Worm (Caenorhabditis elegans): ENCODE data around the gene C37C3.1.

The C37C3.1 gene

DNA sequence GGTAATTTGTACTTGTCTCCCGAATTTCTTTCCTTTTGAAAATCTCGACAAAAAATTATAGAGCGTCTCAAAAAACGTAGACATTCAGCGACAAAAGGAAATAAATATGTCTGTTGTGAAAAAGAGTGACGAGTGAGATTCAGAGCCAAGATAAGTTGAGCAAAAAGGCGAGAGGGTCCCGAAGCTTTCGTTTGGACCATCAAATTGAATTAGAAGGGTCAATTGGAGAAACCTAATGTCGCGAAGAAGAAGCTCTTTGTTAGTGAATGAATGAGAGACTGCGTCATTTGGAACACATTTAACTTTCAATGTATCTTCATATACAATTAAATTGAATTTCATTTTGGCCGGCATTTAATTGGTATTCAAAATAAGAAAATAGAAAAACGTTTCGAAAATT is 41.3 kb upstream of the C37C3.1 start:
- peak; percentile 95 for TF ChIP-seq unc-42 (tag; optimal IDR thresholded peaks at IDR 0.05)
- TF ChIP-seq dmd-4 (tag; optimal IDR thresholded peaks at IDR 0.05; ENCODE audit: borderline replicate concordance) = no peak
- TF ChIP-seq rnt-1 (tag; optimal IDR thresholded peaks at IDR 0.05) = no peak
- no peak for TF ChIP-seq ceh-45 (GFP tag; IDR thresholded peaks at IDR 0.05)
- no peak for TF ChIP-seq hlh-15 (tag; optimal IDR thresholded peaks at IDR 0.05)

- TF ChIP-seq ceh-19 (GFP tag; optimal IDR thresholded peaks at IDR 0.05) (no peak), ets-4 (tag; optimal IDR thresholded peaks at IDR 0.05) (no peak), unc-42 (tag; optimal IDR thresholded peaks at IDR 0.05) (peak; percentile 74), nhr-11 (tag; optimal IDR thresholded peaks at IDR 0.05) (no peak), ceh-14 (tag; optimal IDR thresholded peaks at IDR 0.05) (no peak)
Measured at ce11 chrV:7819585-7819984, 38.2 kb upstream of the C37C3.1 start.

- TF ChIP-seq pat-9 (tag; optimal IDR thresholded peaks at IDR 0.05) = no peak
- TF ChIP-seq lim-6 (tag; optimal IDR thresholded peaks at IDR 0.05) = peak; percentile 23
- TF ChIP-seq unc-3 (GFP tag; conservative IDR thresholded peaks at IDR 0.05) = no peak
- no peak for TF ChIP-seq unc-3 (tag; optimal IDR thresholded peaks at IDR 0.05)
- TF ChIP-seq zip-5 (tag; optimal IDR thresholded peaks at IDR 0.05) = peak; percentile 2
- peak; percentile 92 for TF ChIP-seq ceh-31 (tag; optimal IDR thresholded peaks at IDR 0.05)
- no peak for TF ChIP-seq Y22D7AL.16 (tag; optimal IDR thresholded peaks at IDR 0.05)
- TF ChIP-seq ets-4 (tag; optimal IDR thresholded peaks at IDR 0.05) = peak; percentile 14
- TF ChIP-seq hlh-15 (tag; optimal IDR thresholded peaks at IDR 0.05) = no peak
- TF ChIP-seq ref-2 (tag; optimal IDR thresholded peaks at IDR 0.05) = no peak
- TF ChIP-seq ceh-48 (tag; optimal IDR thresholded peaks at IDR 0.05) = no peak
- no peak for TF ChIP-seq rnt-1 (tag; optimal IDR thresholded peaks at IDR 0.05)
- TF ChIP-seq fax-1 (tag; optimal IDR thresholded peaks at IDR 0.05) = no peak
- TF ChIP-seq C38D4.7 (GFP tag; optimal IDR thresholded peaks at IDR 0.05) = no peak
- peak; percentile 50 for TF ChIP-seq unc-42 (tag; optimal IDR thresholded peaks at IDR 0.05)
- TF ChIP-seq unc-86 (tag; optimal IDR thresholded peaks at IDR 0.05) = no peak
- no peak for TF ChIP-seq hlh-13 (GFP tag; optimal IDR thresholded peaks at IDR 0.05)
- peak; percentile 57 for TF ChIP-seq C08G9.2 (tag; optimal IDR thresholded peaks at IDR 0.05)
- TF ChIP-seq unc-55 (GFP tag; optimal IDR thresholded peaks at IDR 0.05) = no peak
- peak; percentile 24 for TF ChIP-seq ceh-2 (tag; optimal IDR thresholded peaks at IDR 0.05)
- no peak for TF ChIP-seq ceh-6 (GFP tag; optimal IDR thresholded peaks at IDR 0.05)
- TF ChIP-seq fkh-10 (GFP tag; optimal IDR thresholded peaks at IDR 0.05) = no peak
- TF ChIP-seq tbx-2 (tag; optimal IDR thresholded peaks at IDR 0.05) = peak; percentile 79
- TF ChIP-seq ztf-16 (tag; optimal IDR thresholded peaks at IDR 0.05) = no peak
- TF ChIP-seq elt-2 (tag; optimal IDR thresholded peaks at IDR 0.05) = peak; percentile 22
- peak; percentile 62 for TF ChIP-seq ceh-14 (tag; optimal IDR thresholded peaks at IDR 0.05)
Measured at ce11 chrV:7820270-7820669, 37.5 kb upstream of the C37C3.1 start, which contains the start of gene lbp-4. Gene lbp-4 (plus strand): TSS chrV:7820578.

- TF ChIP-seq unc-86 (tag; optimal IDR thresholded peaks at IDR 0.05) (no peak), ceh-18 (tag; optimal IDR thresholded peaks at IDR 0.05) (peak; percentile 77), ceh-34 (tag; optimal IDR thresholded peaks at IDR 0.05) (no peak), pqm-1 (tag; optimal IDR thresholded peaks at IDR 0.05) (no peak), ceh-45 (GFP tag; IDR thresholded peaks at IDR 0.05) (no peak), ahr-1 (tag; optimal IDR thresholded peaks at IDR 0.05) (no peak), gmeb-2 (tag; optimal IDR thresholded peaks at IDR 0.05) (no peak), ztf-16 (tag; optimal IDR thresholded peaks at IDR 0.05) (no peak), ceh-2 (tag; optimal IDR thresholded peaks at IDR 0.05) (no peak), sox-2 (GFP tag; IDR thresholded peaks at IDR 0.05) (no peak), odd-2 (tag; optimal IDR thresholded peaks at IDR 0.05) (no peak), nhr-232 (tag; optimal IDR thresholded peaks at IDR 0.05) (no peak), dmd-4 (tag; optimal IDR thresholded peaks at IDR 0.05; ENCODE audit: borderline replicate concordance) (no peak), K02D7.2 (tag; optimal IDR thresholded peaks at IDR 0.05) (no peak), pros-1 (tag; optimal IDR thresholded peaks at IDR 0.05) (no peak), ets-4 (tag; optimal IDR thresholded peaks at IDR 0.05) (no peak), hlh-15 (tag; optimal IDR thresholded peaks at IDR 0.05) (no peak), hlh-6 (tag; optimal IDR thresholded peaks at IDR 0.05) (peak; percentile 40), lim-6 (tag; optimal IDR thresholded peaks at IDR 0.05) (no peak), ceh-9 (tag; optimal IDR thresholded peaks at IDR 0.05) (no peak), pat-9 (tag; optimal IDR thresholded peaks at IDR 0.05) (no peak), ceh-30 (tag; optimal IDR thresholded peaks at IDR 0.05) (no peak), rnt-1 (tag; optimal IDR thresholded peaks at IDR 0.05) (peak; percentile 95), tbx-2 (tag; optimal IDR thresholded peaks at IDR 0.05) (peak; percentile 23), ceh-6 (GFP tag; optimal IDR thresholded peaks at IDR 0.05) (no peak), C08G9.2 (tag; optimal IDR thresholded peaks at IDR 0.05) (no peak), dve-1 (tag; optimal IDR thresholded peaks at IDR 0.05) (no peak), pag-3 (tag; optimal IDR thresholded peaks at IDR 0.05; ENCODE audit: borderline replicate concordance) (no peak), ceh-48 (tag; optimal IDR thresholded peaks at IDR 0.05) (no peak), elt-2 (tag; optimal IDR thresholded peaks at IDR 0.05) (no peak), sox-4 (tag; optimal IDR thresholded peaks at IDR 0.05) (no peak)
Measured at ce11 chrV:7822655-7823054, 35.1 kb upstream of the C37C3.1 start.

Measured in whole organism, late embryonic.